Fruit fly (Drosophila melanogaster): ENCODE measurements around the gene CG33271.

The CG33271 gene

DNA sequence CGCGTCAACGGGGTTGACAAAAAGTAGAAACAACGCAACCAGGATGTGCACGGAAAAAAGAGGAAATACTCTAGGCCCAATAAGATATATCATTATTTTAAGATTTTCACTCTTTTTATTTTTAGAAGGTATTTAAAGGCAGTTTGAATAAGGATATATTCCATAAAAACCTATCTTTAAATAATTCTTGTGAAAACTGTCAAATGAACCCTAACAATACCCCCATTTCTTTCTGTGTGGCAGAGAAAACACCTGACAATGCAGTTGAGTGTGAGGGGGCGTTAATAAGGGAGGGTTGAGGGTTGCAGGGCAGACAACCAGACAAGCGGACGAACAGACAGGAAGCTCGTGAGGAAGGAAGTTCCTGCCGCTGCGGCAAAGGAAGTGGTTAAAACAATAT lies 25.3 kb downstream of the CG33271 start (continued):
- TF ChIP-seq phol (tag; optimal IDR thresholded peaks at IDR 0.05) (peak; percentile 53), CG17829 (tag; optimal IDR thresholded peaks at IDR 0.05) (peak; percentile 55), CG2678 (tag; optimal IDR thresholded peaks at IDR 0.05) (peak; percentile 46), PHDP (tag; optimal IDR thresholded peaks at IDR 0.05) (peak; percentile 36), CG33557 (GFP tag; optimal IDR thresholded peaks at IDR 0.05) (peak; percentile 46), CG10979 (tag; optimal IDR thresholded peaks at IDR 0.05) (peak; percentile 75), CG10462 (GFP tag; optimal IDR thresholded peaks at IDR 0.05) (peak; percentile 22), vvl (GFP tag; IDR thresholded peaks at IDR 0.05) (0 out of 2 replicates have a peak, but pooled peaks have one; percentile 47), ems (GFP tag; optimal IDR thresholded peaks at IDR 0.05) (peak; percentile 2), CG6791 (GFP tag; IDR thresholded peaks at IDR 0.05; ENCODE audit: partially characterized antibody) (no peak), CG13775 (GFP tag; optimal IDR thresholded peaks at IDR 0.05) (peak; percentile 11), CG10543 (GFP tag; optimal IDR thresholded peaks at IDR 0.05) (no peak), CG17328 (GFP tag; IDR thresholded peaks at IDR 0.05) (0 out of 2 replicates have a peak, but pooled peaks have one; percentile 18), Ssrp (tag; optimal IDR thresholded peaks at IDR 0.05) (peak; percentile 15), vnd (GFP tag; IDR thresholded peaks at IDR 0.05; ENCODE audit: partially characterized antibody) (0 out of 3 replicates have a peak, but pooled peaks have one; percentile 19), nerfin-1 (tag; optimal IDR thresholded peaks at IDR 0.05) (peak; percentile 35), bsh (GFP tag; optimal IDR thresholded peaks at IDR 0.05) (peak in 1 of 2 experiments; percentile 73), Lim3 (GFP tag; IDR thresholded peaks at IDR 0.05) (no peak), unpg (GFP tag; optimal IDR thresholded peaks at IDR 0.05) (peak; percentile 60), Spps (tag; optimal IDR thresholded peaks at IDR 0.05) (peak; percentile 25), gsb-n (tag; optimal IDR thresholded peaks at IDR 0.05) (peak; percentile 34), CG6272 (GFP tag; IDR thresholded peaks at IDR 0.05) (peak; percentile 14; the same call in 1 of the 2 replicates), Ada2b (GFP tag; IDR thresholded peaks at IDR 0.05) (peak; percentile 26; the same call in 1 of the 2 replicates), CG30403 (GFP tag; optimal IDR thresholded peaks at IDR 0.05) (peak; percentile 38), z (GFP tag; IDR thresholded peaks at IDR 0.05) (no peak), CG5180 (GFP tag; optimal IDR thresholded peaks at IDR 0.05) (peak; percentile 27), Doc2 (GFP tag; IDR thresholded peaks at IDR 0.05) (no peak), ato (GFP tag; IDR thresholded peaks at IDR 0.05; ENCODE audit: partially characterized antibody) (no peak), Atf-2 (GFP tag; optimal IDR thresholded peaks at IDR 0.05) (no peak), tio (GFP tag; optimal IDR thresholded peaks at IDR 0.05) (peak; percentile 1), CG12299 (tag; optimal IDR thresholded peaks at IDR 0.05) (no peak), CG16815 (GFP tag; optimal IDR thresholded peaks at IDR 0.05) (peak; percentile 3), Rx (GFP tag; IDR thresholded peaks at IDR 0.05) (no peak), ac (GFP tag; optimal IDR thresholded peaks at IDR 0.05) (peak; percentile 46), CG12659 (GFP tag; optimal IDR thresholded peaks at IDR 0.05) (peak; percentile 4), CG2129 (GFP tag; IDR thresholded peaks at IDR 0.05; ENCODE audit: partially characterized antibody) (no peak), CG8388 (GFP tag; optimal IDR thresholded peaks at IDR 0.05) (peak; percentile 55), H2.0 (GFP tag; IDR thresholded peaks at IDR 0.05) (0 out of 2 replicates have a peak, but pooled peaks have one; percentile 26), lov (optimal IDR thresholded peaks at IDR 0.05) (no peak), lov (GFP tag; IDR thresholded peaks at IDR 0.05) (no peak), sens (GFP tag) (peak; percentile 87), Dek (tag; optimal IDR thresholded peaks at IDR 0.05) (peak; percentile 5), D (optimal IDR thresholded peaks at IDR 0.05) (no peak), D (GFP tag; optimal IDR thresholded peaks at IDR 0.05) (peak; percentile 23), fd96Cb (tag; optimal IDR thresholded peaks at IDR 0.05) (peak; percentile 41), Hsf (GFP tag; optimal IDR thresholded peaks at IDR 0.05) (peak; percentile 14), bcd (GFP tag; optimal IDR thresholded peaks at IDR 0.05) (peak; percentile 12), tin (GFP tag; optimal IDR thresholded peaks at IDR 0.05) (peak; percentile 32), CG1024 (GFP tag; IDR thresholded peaks at IDR 0.05) (no peak), CG15269 (tag; optimal IDR thresholded peaks at IDR 0.05) (peak; percentile 30)

Data from whole organism, embryonic.